Fruit fly (Drosophila melanogaster) Kc167 (cell line): ENCODE measurements around the gene CG6180.

Source experiments
- Myc ChIP-seq: fragments of >200 bp; optimal IDR thresholded peaks from 2 replicates; lab custom pipeline; 2017; ENCODE audit warnings: missing external identifiers
- Sin3A ChIP-seq: fragments of >200 bp; optimal IDR thresholded peaks from 2 replicates; lab custom pipeline; 2018; ENCODE audit warnings: missing external identifiers
- h ChIP-seq: fragments of >200 bp; optimal IDR thresholded peaks from 3 replicates; lab custom pipeline; 2018; ENCODE audit warnings: missing external identifiers
- insv ChIP-seq: fragments of >200 bp; optimal IDR thresholded peaks from 3 replicates; lab custom pipeline; 2018; ENCODE audit warnings: missing external identifiers
- psq ChIP-seq: fragments of >200 bp; optimal IDR thresholded peaks from 2 replicates; lab custom pipeline; 2017; ENCODE audit warnings: missing external identifiers
- ttk ChIP-seq: sonication (Bioruptor generic); optimal IDR thresholded peaks from 2 replicates; lab custom pipeline; 2017; ENCODE audit warnings: missing external identifiers

DNA sequence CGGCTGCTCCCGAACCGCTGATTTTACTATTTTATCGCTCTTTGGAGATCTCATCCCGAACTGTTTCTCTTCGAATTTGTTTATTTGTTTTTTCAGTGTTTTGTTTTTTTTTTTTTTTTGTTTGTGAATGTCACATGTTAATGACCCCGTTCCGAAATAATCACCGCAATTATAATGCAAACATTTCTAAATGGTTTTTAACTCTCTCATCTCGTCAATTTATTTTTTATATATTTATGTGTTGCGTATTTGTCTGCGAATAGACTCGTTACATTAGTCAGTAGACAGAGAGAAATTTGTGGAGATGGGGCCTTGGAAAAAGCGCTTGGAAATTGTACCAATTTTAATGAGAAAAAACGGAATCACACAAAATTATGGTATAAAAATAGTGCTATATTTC lies 37.8 kb upstream of the CG6180 start, which contains the start of gene Nepl7:
- no peak for TF ChIP-seq h (lab: Kevin White, UChicago)
- no peak for TF ChIP-seq ttk
- TF ChIP-seq insv = no peak
- no peak for TF ChIP-seq Sin3A
- TF ChIP-seq Myc (lab: Kevin White, UChicago) = no peak
- no peak for TF ChIP-seq psq (lab: Kevin White, UChicago)
